Fruit fly (Drosophila melanogaster): ENCODE results near the gene CG14990.

The CG14990 gene

DNA sequence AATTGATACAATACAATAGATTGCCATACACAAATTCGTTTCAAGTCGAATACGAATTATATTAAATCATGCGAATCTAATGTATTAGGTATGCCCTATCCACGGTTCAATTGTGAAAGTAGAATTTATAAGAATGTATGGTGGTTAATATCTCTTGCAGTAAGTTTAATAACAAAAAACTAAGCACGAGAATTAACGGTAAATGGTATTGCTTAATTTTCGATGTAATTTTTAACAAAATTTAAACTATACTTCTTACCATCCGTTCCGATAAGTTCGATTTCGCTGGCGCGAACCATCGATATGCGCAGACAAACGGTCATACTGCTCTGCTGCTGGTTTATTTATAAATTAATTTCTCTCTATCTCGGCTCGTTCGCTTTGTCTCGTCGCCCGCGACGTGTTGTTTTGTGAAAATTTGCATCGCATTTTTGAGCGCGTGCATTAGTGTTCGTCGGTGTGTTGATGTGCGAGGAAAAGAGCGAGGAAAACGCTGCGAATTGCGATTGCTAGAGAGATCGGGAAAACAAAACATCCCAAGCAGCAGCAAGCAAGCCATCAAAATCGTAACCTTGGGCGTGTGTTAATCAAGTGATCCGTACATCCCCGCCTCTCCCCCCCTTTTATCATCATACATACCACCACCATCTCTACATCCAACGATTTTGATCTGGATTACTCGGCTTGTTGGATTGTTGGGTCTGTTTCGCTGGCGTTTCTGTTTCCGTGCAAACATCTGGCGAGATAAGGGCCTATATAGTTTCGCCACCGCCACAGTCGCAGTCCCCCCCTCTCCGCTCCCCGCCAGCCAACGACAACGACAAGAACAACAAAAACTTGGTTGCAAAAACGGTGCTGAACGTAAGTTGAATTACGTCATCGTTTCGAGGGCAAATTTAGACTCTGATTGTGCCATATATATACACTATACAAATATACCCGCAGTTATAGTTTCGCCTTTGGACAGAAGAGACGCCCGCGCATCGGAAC is 10.5 kb downstream of the CG14990 start, which contains the start of gene Fit1 (continued):
- TF ChIP-seq trem (tag; optimal IDR thresholded peaks at IDR 0.05) (peak; percentile 5), inv (GFP tag; IDR thresholded peaks at IDR 0.05; ENCODE audit: partially characterized antibody) (peak; percentile 46), CG10979 (tag; optimal IDR thresholded peaks at IDR 0.05) (peak; percentile 3), Atf3 (GFP tag; optimal IDR thresholded peaks at IDR 0.05) (peak; percentile 31), chinmo (GFP tag; IDR thresholded peaks at IDR 0.05; ENCODE audit: partially characterized antibody) (peak; percentile 82), wor (GFP tag; IDR thresholded peaks at IDR 0.05) (no peak), gfzf (GFP tag; optimal IDR thresholded peaks at IDR 0.05) (peak; percentile 50), mld (GFP tag; IDR thresholded peaks at IDR 0.05; ENCODE audit: partially characterized antibody) (0 out of 3 replicates have a peak, but pooled peaks have one; percentile 7), crol (GFP tag; IDR thresholded peaks at IDR 0.05) (peak; percentile 95), HHEX (GFP tag; optimal IDR thresholded peaks at IDR 0.05) (peak; percentile 27), Fer1 (GFP tag; optimal IDR thresholded peaks at IDR 0.05) (peak; percentile 35), ci (GFP tag; IDR thresholded peaks at IDR 0.05) (no peak), CG15514 (GFP tag; optimal IDR thresholded peaks at IDR 0.05) (peak; percentile 54), CG13287 (GFP tag; IDR thresholded peaks at IDR 0.05; ENCODE audit: partially characterized antibody) (peak; percentile 50), abd-A (tag; optimal IDR thresholded peaks at IDR 0.05) (peak; percentile 80), grau (tag; optimal IDR thresholded peaks at IDR 0.05) (no peak), CG30020 (tag; optimal IDR thresholded peaks at IDR 0.05) (peak; percentile 12), schlank (tag; optimal IDR thresholded peaks at IDR 0.05) (no peak), CG31365 (tag; optimal IDR thresholded peaks at IDR 0.05) (peak; percentile 14), kni (GFP tag; optimal IDR thresholded peaks at IDR 0.05) (no peak), grn (GFP tag; optimal IDR thresholded peaks at IDR 0.05) (peak; percentile 65), ranshi (GFP tag; IDR thresholded peaks at IDR 0.05) (no peak), Mrtf (GFP tag; IDR thresholded peaks at IDR 0.05) (no peak), h (optimal IDR thresholded peaks at IDR 0.05) (no peak), CG9215 (GFP tag; IDR thresholded peaks at IDR 0.05) (no peak), CrebB (tag; optimal IDR thresholded peaks at IDR 0.05) (no peak), pros (GFP tag; optimal IDR thresholded peaks at IDR 0.05) (no peak), bsh (GFP tag; optimal IDR thresholded peaks at IDR 0.05) (no peak), Doc3 (GFP tag; IDR thresholded peaks at IDR 0.05; ENCODE audit: partially characterized antibody) (peak; percentile 51; the same call in 2 of the 3 replicates), YL-1 (GFP tag; optimal IDR thresholded peaks at IDR 0.05) (peak; percentile 32), CG1647 (GFP tag; optimal IDR thresholded peaks at IDR 0.05) (peak; percentile 32), CG1603 (tag; optimal IDR thresholded peaks at IDR 0.05) (peak; percentile 29), Med (GFP tag) (peak; percentile 73), Bgb (GFP tag; IDR thresholded peaks at IDR 0.05; ENCODE audit: partially characterized antibody) (peak; percentile 75), Aef1 (GFP tag; IDR thresholded peaks at IDR 0.05) (peak; percentile 58), zen2 (GFP tag; IDR thresholded peaks at IDR 0.05; ENCODE audit: partially characterized antibody) (peak; percentile 33; the same call in 1 of the 3 replicates), Adf1 (GFP tag; IDR thresholded peaks at IDR 0.05) (peak; percentile 72), CG18599 (GFP tag; optimal IDR thresholded peaks at IDR 0.05) (peak; percentile 19)

All from whole organism, embryonic.